ENCODE assay signal across 7 worm cellular contexts in the genomic region with DNA sequence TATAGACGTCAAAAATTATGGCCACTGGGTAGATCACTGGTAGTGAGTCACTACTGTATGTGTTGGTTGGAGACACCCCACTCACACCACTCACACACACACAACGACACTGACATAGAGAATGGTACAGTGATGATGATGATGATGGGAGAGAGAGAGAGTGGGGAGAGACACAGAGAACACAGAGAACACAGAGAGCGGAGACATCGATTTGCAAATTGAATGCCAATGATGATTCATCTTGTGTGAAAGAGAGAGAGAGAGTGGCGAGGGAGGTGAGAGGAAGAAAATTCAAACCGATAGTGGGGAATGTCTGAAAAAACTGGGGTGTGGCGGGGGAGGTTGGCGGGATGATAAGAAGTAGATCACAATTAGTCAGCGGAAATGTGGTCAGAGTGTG.
A peak's percentile ranks its signal among the peaks of the same experiment; 100 is the strongest.
TF ChIP-seq lines count a peak whose summit lies in the region.

No protein-coding gene starts in this region.

TF ChIP-seq in whole organism, L1 larva, 84 proteins besides CTCF, POLR2A, EP300 and RAD21 (continued from another document and continues in another):
- TF ChIP-seq efl-1 (optimal IDR thresholded peaks at IDR 0.05; lab: Kevin White, UChicago) (peak; percentile 21 to 44), efl-1 (GFP tag; optimal IDR thresholded peaks at IDR 0.05 in 1 of 2; lab: Kevin White, UChicago) (peak; percentile 26 to 78), F16B12.6 (tag; optimal IDR thresholded peaks at IDR 0.05; lab: Kevin White, UChicago) (no peak), lin-15B (tag; optimal IDR thresholded peaks at IDR 0.05; lab: Kevin White, UChicago) (no peak), nhr-77 (tag; optimal IDR thresholded peaks at IDR 0.05; lab: Kevin White, UChicago) (no peak), lin-13 (GFP tag; optimal IDR thresholded peaks at IDR 0.05; lab: Kevin White, UChicago) (peak; percentile 14), mep-1 (tag; optimal IDR thresholded peaks at IDR 0.05; lab: Kevin White, UChicago) (peak; percentile 69), nhr-85 (tag; lab: Kevin White, UChicago) (peak; percentile 85), lin-35 (GFP tag; optimal IDR thresholded peaks at IDR 0.05; lab: Kevin White, UChicago) (peak in 1 of 2 experiments; percentile 66), blmp-1 (tag; optimal IDR thresholded peaks at IDR 0.05; lab: Kevin White, UChicago) (peak; percentile 43), ama-1 (optimal IDR thresholded peaks at IDR 0.05; lab: Kevin White, UChicago) (peak; percentile 11), nhr-20 (tag; optimal IDR thresholded peaks at IDR 0.05; lab: Kevin White, UChicago) (peak; percentile 52), hlh-4 (tag; optimal IDR thresholded peaks at IDR 0.05; lab: Kevin White, UChicago) (no peak), ceh-82 (tag; optimal IDR thresholded peaks at IDR 0.05; lab: Kevin White, UChicago) (peak in 2 of 3 experiments; percentile 34 to 42), xbp-1 (tag; optimal IDR thresholded peaks at IDR 0.05; lab: Kevin White, UChicago) (peak; percentile 28), hpl-2 (GFP tag; optimal IDR thresholded peaks at IDR 0.05; lab: Kevin White, UChicago) (no peak), nhr-19 (GFP tag; conservative IDR thresholded peaks at IDR 0.05; lab: Robert Waterston, UW) (peak; percentile 31), ztf-11 (tag; optimal IDR thresholded peaks at IDR 0.05; lab: Kevin White, UChicago) (no peak)

TF ChIP-seq in whole organism, L2 larva, 48 proteins besides CTCF, POLR2A, EP300 and RAD21 (continued from another document and continues in another):
- TF ChIP-seq blmp-1 (tag; optimal IDR thresholded peaks at IDR 0.05; lab: Kevin White, UChicago; ENCODE audit: insufficient read depth) = peak; percentile 47
- peak; percentile 64 for TF ChIP-seq crh-2 (tag; optimal IDR thresholded peaks at IDR 0.05; lab: Kevin White, UChicago)
- peak; percentile 58 for TF ChIP-seq lin-13 (GFP tag; optimal IDR thresholded peaks at IDR 0.05; lab: Kevin White, UChicago)
- no peak for TF ChIP-seq nhr-12 (tag; optimal IDR thresholded peaks at IDR 0.05; lab: Kevin White, UChicago)
- peak; percentile 83 for TF ChIP-seq nhr-129 (tag; optimal IDR thresholded peaks at IDR 0.05; lab: Kevin White, UChicago)
- TF ChIP-seq C34F6.9 (tag; optimal IDR thresholded peaks at IDR 0.05; lab: Kevin White, UChicago) = peak; percentile 42
- TF ChIP-seq mdl-1 (tag; optimal IDR thresholded peaks at IDR 0.05; lab: Kevin White, UChicago) = no peak
- no peak for TF ChIP-seq R02D3.7 (tag; optimal IDR thresholded peaks at IDR 0.05; lab: Kevin White, UChicago)
- TF ChIP-seq nhr-25 (tag; optimal IDR thresholded peaks at IDR 0.05; lab: Kevin White, UChicago) = peak; percentile 73
- no peak for TF ChIP-seq elt-1 (tag; optimal IDR thresholded peaks at IDR 0.05; lab: Kevin White, UChicago)
- peak; percentile 100 for TF ChIP-seq fos-1 (tag; optimal IDR thresholded peaks at IDR 0.05; lab: Kevin White, UChicago)
- no peak for TF ChIP-seq snpc-4 (tag; optimal IDR thresholded peaks at IDR 0.05; lab: Kevin White, UChicago)
- no peak for TF ChIP-seq ceh-82 (tag; optimal IDR thresholded peaks at IDR 0.05; lab: Kevin White, UChicago)
- TF ChIP-seq ZK546.5 (tag; optimal IDR thresholded peaks at IDR 0.05; lab: Kevin White, UChicago) = no peak
- TF ChIP-seq aly-2 (tag; optimal IDR thresholded peaks at IDR 0.05; lab: Kevin White, UChicago) = no peak
- TF ChIP-seq sma-3 (GFP tag; optimal IDR thresholded peaks at IDR 0.05; lab: Kevin White, UChicago) = peak; percentile 78
- peak; percentile 37 for TF ChIP-seq F13H6.1 (tag; optimal IDR thresholded peaks at IDR 0.05; lab: Kevin White, UChicago)
- peak; percentile 42 for TF ChIP-seq nhr-21 (tag; optimal IDR thresholded peaks at IDR 0.05; lab: Kevin White, UChicago)
- TF ChIP-seq dmd-4 (tag; optimal IDR thresholded peaks at IDR 0.05; lab: Kevin White, UChicago) = no peak

TF ChIP-seq in whole organism, L3 larva, 47 proteins besides CTCF, POLR2A, EP300 and RAD21 (continued from another document):
- TF ChIP-seq lsy-12 (tag; optimal IDR thresholded peaks at IDR 0.05; lab: Kevin White, UChicago) = no peak
- TF ChIP-seq pqm-1 (tag; optimal IDR thresholded peaks at IDR 0.05; lab: Kevin White, UChicago) = peak; percentile 70
- TF ChIP-seq daf-12 (tag; optimal IDR thresholded peaks at IDR 0.05; lab: Kevin White, UChicago) = no peak
- no peak for TF ChIP-seq elt-3 (tag; optimal IDR thresholded peaks at IDR 0.05; lab: Kevin White, UChicago)
- TF ChIP-seq nhr-43 (tag; optimal IDR thresholded peaks at IDR 0.05; lab: Kevin White, UChicago; ENCODE audit: poor library complexity, severe bottlenecking) = no peak
- TF ChIP-seq nfya-1 (tag; optimal IDR thresholded peaks at IDR 0.05; lab: Kevin White, UChicago; ENCODE audit: insufficient read depth) = peak; percentile 43
- TF ChIP-seq skn-1 (tag; optimal IDR thresholded peaks at IDR 0.05; lab: Kevin White, UChicago) = peak; percentile 41
- peak; percentile 71 for TF ChIP-seq ama-1 (optimal IDR thresholded peaks at IDR 0.05; lab: Kevin White, UChicago)
- TF ChIP-seq lin-15B (tag; optimal IDR thresholded peaks at IDR 0.05; lab: Kevin White, UChicago) = peak; percentile 1
- TF ChIP-seq elt-2 (tag; optimal IDR thresholded peaks at IDR 0.05; lab: Kevin White, UChicago) = peak; percentile 76
- TF ChIP-seq ZK546.5 (tag; optimal IDR thresholded peaks at IDR 0.05; lab: Kevin White, UChicago) = no peak
- TF ChIP-seq ceh-16 (tag; optimal IDR thresholded peaks at IDR 0.05; lab: Kevin White, UChicago) = no peak
- peak; percentile 88 for TF ChIP-seq nhr-25 (tag; optimal IDR thresholded peaks at IDR 0.05; lab: Kevin White, UChicago)
- no peak for TF ChIP-seq zag-1 (tag; optimal IDR thresholded peaks at IDR 0.05; lab: Kevin White, UChicago)

TF ChIP-seq in whole organism, L4 larva, 104 proteins besides CTCF, POLR2A, EP300 and RAD21 (continued from another document and continues in another):
- TF ChIP-seq ceh-28 (tag; optimal IDR thresholded peaks at IDR 0.05; lab: Kevin White, UChicago) (peak; percentile 38), dpl-1 (GFP tag; optimal IDR thresholded peaks at IDR 0.05; lab: Kevin White, UChicago) (peak; percentile 11), mes-2 (tag; optimal IDR thresholded peaks at IDR 0.05; lab: Kevin White, UChicago; ENCODE audit: poor library complexity, severe bottlenecking) (peak; percentile 68), nhr-102 (tag; optimal IDR thresholded peaks at IDR 0.05; lab: Kevin White, UChicago) (peak; percentile 36), T20F7.1 (GFP tag; optimal IDR thresholded peaks at IDR 0.05; lab: Kevin White, UChicago) (no peak), spr-3 (GFP tag; optimal IDR thresholded peaks at IDR 0.05; lab: Kevin White, UChicago) (no peak), pqm-1 (tag; optimal IDR thresholded peaks at IDR 0.05; lab: Kevin White, UChicago) (peak; percentile 55), ces-1 (GFP tag; optimal IDR thresholded peaks at IDR 0.05; lab: Kevin White, UChicago) (no peak), hmg-1.1 (GFP tag; IDR thresholded peaks at IDR 0.05; lab: Robert Waterston, UW) (peak; percentile 29; the same call in 1 of the 2 replicates), rbr-2 (tag; optimal IDR thresholded peaks at IDR 0.05; lab: Kevin White, UChicago) (peak; percentile 37), Y5F2A.4 (GFP tag; optimal IDR thresholded peaks at IDR 0.05; lab: Kevin White, UChicago) (no peak), nhr-6 (tag; optimal IDR thresholded peaks at IDR 0.05; lab: Kevin White, UChicago) (peak; percentile 91), mdl-1 (tag; optimal IDR thresholded peaks at IDR 0.05; lab: Kevin White, UChicago) (no peak), F26F4.8 (GFP tag; conservative IDR thresholded peaks at IDR 0.05; lab: Robert Waterston, UW) (no peak), daf-16 (GFP tag; optimal IDR thresholded peaks at IDR 0.05; lab: Kevin White, UChicago) (no peak), daf-16 (tag; optimal IDR thresholded peaks at IDR 0.05; lab: Kevin White, UChicago) (peak; percentile 18), dmd-6 (GFP tag; IDR thresholded peaks at IDR 0.05; lab: Robert Waterston, UW) (peak; percentile 67), ceh-44 (GFP tag; IDR thresholded peaks at IDR 0.05; lab: Robert Waterston, UW) (no peak), egl-43 (GFP tag; IDR thresholded peaks at IDR 0.05; lab: Robert Waterston, UW) (0 out of 2 replicates have a peak, but pooled peaks have one; percentile 36), mxl-3 (GFP tag; optimal IDR thresholded peaks at IDR 0.05; lab: Kevin White, UChicago) (peak; percentile 54)

TF ChIP-seq in whole organism, late embryonic, 69 proteins besides CTCF, POLR2A, EP300 and RAD21 (continued from another document):
- TF ChIP-seq dve-1 (tag; optimal IDR thresholded peaks at IDR 0.05; lab: Kevin White, UChicago) (peak; percentile 26), ama-1 (optimal IDR thresholded peaks at IDR 0.05; lab: Kevin White, UChicago) (peak; percentile 30), ahr-1 (tag; optimal IDR thresholded peaks at IDR 0.05; lab: Kevin White, UChicago) (no peak), syd-9 (tag; optimal IDR thresholded peaks at IDR 0.05; lab: Kevin White, UChicago) (no peak), che-1 (tag; optimal IDR thresholded peaks at IDR 0.05; lab: Kevin White, UChicago) (no peak), nhr-232 (tag; optimal IDR thresholded peaks at IDR 0.05; lab: Kevin White, UChicago) (no peak), ceh-30 (tag; optimal IDR thresholded peaks at IDR 0.05; lab: Kevin White, UChicago) (no peak)

TF ChIP-seq in whole organism, mixed stage, embryonic, 35 proteins besides CTCF, POLR2A, EP300 and RAD21 (continued from another document):
- TF ChIP-seq blmp-1 (tag; optimal IDR thresholded peaks at IDR 0.05; lab: Kevin White, UChicago) = no peak
- no peak for TF ChIP-seq mep-1 (tag; optimal IDR thresholded peaks at IDR 0.05; lab: Kevin White, UChicago)
- TF ChIP-seq ham-2 (GFP tag; optimal IDR thresholded peaks at IDR 0.05; lab: Kevin White, UChicago) = no peak
- TF ChIP-seq sptf-1 (tag; optimal IDR thresholded peaks at IDR 0.05; lab: Kevin White, UChicago) = no peak
- no peak for TF ChIP-seq M03D4.4 (tag; optimal IDR thresholded peaks at IDR 0.05; lab: Kevin White, UChicago)
- TF ChIP-seq ceh-39 (tag; optimal IDR thresholded peaks at IDR 0.05; lab: Kevin White, UChicago) = peak; percentile 40
- TF ChIP-seq nhr-237 (tag; optimal IDR thresholded peaks at IDR 0.05; lab: Kevin White, UChicago) = no peak
- TF ChIP-seq nhr-2 (tag; optimal IDR thresholded peaks at IDR 0.05; lab: Kevin White, UChicago) = peak; percentile 4
- no peak for TF ChIP-seq drap-1 (GFP tag; optimal IDR thresholded peaks at IDR 0.05; lab: Kevin White, UChicago)
- TF ChIP-seq unc-62 (GFP tag; optimal IDR thresholded peaks at IDR 0.05; lab: Kevin White, UChicago) = peak; percentile 15
- TF ChIP-seq nhr-12 (tag; optimal IDR thresholded peaks at IDR 0.05; lab: Kevin White, UChicago) = no peak
- TF ChIP-seq lin-13 (tag; optimal IDR thresholded peaks at IDR 0.05; lab: Kevin White, UChicago) = no peak
- no peak for TF ChIP-seq lsy-2 (tag; optimal IDR thresholded peaks at IDR 0.05; lab: Kevin White, UChicago)
- TF ChIP-seq sem-2 (GFP tag; optimal IDR thresholded peaks at IDR 0.05; lab: Kevin White, UChicago) = no peak
- no peak for TF ChIP-seq ceh-43 (GFP tag; optimal IDR thresholded peaks at IDR 0.05; lab: Kevin White, UChicago)
- TF ChIP-seq ztf-11 (tag; optimal IDR thresholded peaks at IDR 0.05; lab: Kevin White, UChicago) = no peak
- no peak for TF ChIP-seq lin-32 (GFP tag; optimal IDR thresholded peaks at IDR 0.05; lab: Kevin White, UChicago)
- TF ChIP-seq elt-3 (tag; optimal IDR thresholded peaks at IDR 0.05; lab: Kevin White, UChicago) = no peak

TF ChIP-seq in whole organism, young adult, 124 proteins besides CTCF, POLR2A, EP300 and RAD21 (continued from another document):
- TF ChIP-seq let-607 (tag; optimal IDR thresholded peaks at IDR 0.05; lab: Kevin White, UChicago) (peak in 1 of 2 experiments; percentile 24), nhr-90 (tag; optimal IDR thresholded peaks at IDR 0.05; lab: Kevin White, UChicago) (no peak), hmg-1.2 (GFP tag; IDR thresholded peaks at IDR 0.05; lab: Robert Waterston, UW) (peak; percentile 44; the same call in 1 of the 2 replicates), F37B4.10 (GFP tag; IDR thresholded peaks at IDR 0.05; lab: Robert Waterston, UW) (no peak), ztf-26 (tag; optimal IDR thresholded peaks at IDR 0.05; lab: Kevin White, UChicago) (peak; percentile 69), dox-1 (GFP tag; IDR thresholded peaks at IDR 0.05; lab: Robert Waterston, UW) (peak; percentile 61), attf-5 (GFP tag; optimal IDR thresholded peaks at IDR 0.05; lab: Kevin White, UChicago) (peak; percentile 59), ama-1 (optimal IDR thresholded peaks at IDR 0.05; lab: Kevin White, UChicago) (peak; percentile 15), ama-1 (GFP tag; optimal IDR thresholded peaks at IDR 0.05; lab: Kevin White, UChicago) (no peak), Y56A3A.18 (GFP tag; IDR thresholded peaks at IDR 0.05; lab: Robert Waterston, UW) (0 out of 2 replicates have a peak, but pooled peaks have one; percentile 48), Y53G8AR.9 (GFP tag; conservative IDR thresholded peaks at IDR 0.05; lab: Robert Waterston, UW) (0 out of 2 replicates have a peak, but pooled peaks have one; percentile 33), B0035.1 (tag; optimal IDR thresholded peaks at IDR 0.05; lab: Kevin White, UChicago) (no peak), snpc-4 (GFP tag; optimal IDR thresholded peaks at IDR 0.05; lab: Kevin White, UChicago) (no peak), snpc-4 (tag; optimal IDR thresholded peaks at IDR 0.05; lab: Kevin White, UChicago) (peak in 2 of 4 experiments; percentile 16 to 25), xnd-1 (tag; optimal IDR thresholded peaks at IDR 0.05; lab: Kevin White, UChicago) (no peak), ceh-91 (GFP tag; IDR thresholded peaks at IDR 0.05; lab: Robert Waterston, UW) (no peak), ceh-40 (GFP tag; IDR thresholded peaks at IDR 0.05; lab: Robert Waterston, UW) (no peak), zfh-2 (GFP tag; conservative IDR thresholded peaks at IDR 0.05; lab: Robert Waterston, UW) (peak; percentile 48; the same call in 1 of the 2 replicates), lir-1 (GFP tag; conservative IDR thresholded peaks at IDR 0.05; lab: Robert Waterston, UW) (no peak), tlf-1 (GFP tag; optimal IDR thresholded peaks at IDR 0.05; lab: Kevin White, UChicago) (no peak), D2030.7 (GFP tag; IDR thresholded peaks at IDR 0.05; lab: Robert Waterston, UW) (no peak), cebp-1 (GFP tag; IDR thresholded peaks at IDR 0.05; lab: Robert Waterston, UW) (no peak), cebp-1 (tag; optimal IDR thresholded peaks at IDR 0.05; lab: Kevin White, UChicago) (peak; percentile 53), ceh-27 (GFP tag; optimal IDR thresholded peaks at IDR 0.05; lab: Kevin White, UChicago) (peak; percentile 67)
TF ChIP-seq in whole organism, young adult: peak in this region for 18.
